Fruit fly (Drosophila melanogaster): Measurements from ENCODE around the gene Acn.

- no peak for TF ChIP-seq kay (GFP tag; ENCODE audit: borderline replicate concordance)
- TF ChIP-seq CG1620 (GFP tag; optimal IDR thresholded peaks at IDR 0.05), result no peak
- no peak for TF ChIP-seq CG12768 (GFP tag; optimal IDR thresholded peaks at IDR 0.05)
- no peak for TF ChIP-seq CG14711 (tag; optimal IDR thresholded peaks at IDR 0.05)
- TF ChIP-seq Hr96 (GFP tag; optimal IDR thresholded peaks at IDR 0.05), result no peak
- TF ChIP-seq CG7101 (tag; optimal IDR thresholded peaks at IDR 0.05), result no peak
- TF ChIP-seq CG7045 (GFP tag; optimal IDR thresholded peaks at IDR 0.05), result no peak
- no peak for TF ChIP-seq Clk (GFP tag; optimal IDR thresholded peaks at IDR 0.05)
- TF ChIP-seq cic (GFP tag; optimal IDR thresholded peaks at IDR 0.05), result no peak
- TF ChIP-seq Crg-1 (GFP tag; optimal IDR thresholded peaks at IDR 0.05), result no peak
These were observed 23.2 kb downstream of the Acn start for dm6 chr2L:19068393-19068792.
